Fruit fly (Drosophila melanogaster): Measurements from ENCODE around the gene CG8097.

DNA sequence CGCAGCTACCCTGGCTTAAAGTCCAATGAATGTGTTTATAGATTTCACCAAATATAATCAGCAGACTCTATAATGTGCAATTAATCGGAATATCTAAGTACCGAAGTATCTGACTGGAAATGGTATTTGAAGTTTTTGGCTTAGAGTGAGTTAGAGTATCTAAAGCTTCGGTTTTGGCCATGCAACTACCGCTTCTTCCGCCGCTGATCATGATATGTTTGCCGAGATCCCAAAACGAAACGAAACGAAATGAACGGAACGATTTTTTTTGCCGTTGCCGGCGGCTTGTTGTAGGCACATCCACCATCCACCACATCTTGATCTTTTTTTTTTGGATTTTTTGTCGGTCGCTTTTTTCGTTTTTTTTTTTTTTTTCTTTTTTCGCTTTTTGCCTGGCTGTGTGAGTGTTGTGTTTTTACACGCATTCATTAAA lies 40.0 kb downstream of the CG8097 start:
- TF ChIP-seq Blimp-1 (GFP tag; optimal IDR thresholded peaks at IDR 0.05) = peak; percentile 61
- TF ChIP-seq salr (GFP tag; optimal IDR thresholded peaks at IDR 0.05) = peak; percentile 47 to 59
- TF ChIP-seq net (GFP tag; optimal IDR thresholded peaks at IDR 0.05) = peak; percentile 75
- TF ChIP-seq acj6 (GFP tag; optimal IDR thresholded peaks at IDR 0.05) = peak; percentile 75
- TF ChIP-seq esn (GFP tag; optimal IDR thresholded peaks at IDR 0.05) = peak; percentile 86
- TF ChIP-seq Gug (GFP tag; IDR thresholded peaks at IDR 0.05) = peak; percentile 83
- peak; percentile 57 for TF ChIP-seq fd59A (GFP tag; optimal IDR thresholded peaks at IDR 0.05)
